Worm (Caenorhabditis elegans) whole organism, young adult: ENCODE measurements around the gene cwf-19L1.

Experiments
- D2030.7 ChIP-seq: fragments of 200-800 bp; sonication (Bioruptor generic); IDR thresholded peaks from 2 replicates; pipeline ENCODE4 v1.3.6; 2022; ENCODE audit warnings: missing genetic modification reagents, missing genetic modification characterization, missing compliant biosample characterization
- F33H1.4 ChIP-seq: fragments of 200-800 bp; sonication (Bioruptor generic); IDR thresholded peaks from 2 replicates; pipeline ENCODE4 v1.3.6; 2022; ENCODE audit warnings: missing genetic modification reagents, missing genetic modification characterization, missing compliant biosample characterization
- F39B2.1 ChIP-seq: fragments of 200-800 bp; sonication (Bioruptor generic); IDR thresholded peaks from 2 replicates; pipeline ENCODE4 v1.3.6; 2022; ENCODE audit warnings: missing genetic modification reagents, missing genetic modification characterization, missing compliant biosample characterization
- F52B5.7 ChIP-seq: sonication (generic microtip); optimal IDR thresholded peaks from 2 replicates; lab custom pipeline; 2016; ENCODE audit warnings: mild to moderate bottlenecking, missing genetic modification characterization, missing compliant biosample characterization
- F55B11.4 ChIP-seq: sonication (generic microtip); optimal IDR thresholded peaks from 2 replicates; lab custom pipeline; 2016; ENCODE audit warnings: missing compliant biosample characterization, missing genetic modification characterization, borderline replicate concordance; ENCODE audit not compliant: insufficient read depth
- F57C9.4 ChIP-seq: sonication (generic microtip); optimal IDR thresholded peaks from 2 replicates; lab custom pipeline; 2017; ENCODE audit warnings: mild to moderate bottlenecking, missing genetic modification characterization, missing compliant biosample characterization
- ama-1 ChIP-seq, 3 experiments: fragments of 150-350 bp in 1 of 3; sonication (generic microtip) in 2 of 3; optimal IDR thresholded peaks; 2 replicates each; lab custom pipeline; 2014 to 2018; ENCODE audit warnings: missing biosample characterization in 2 of 3, missing genetic modification characterization in 2 of 3, missing genetic modification reagents in 2 of 3
- aptf-2 ChIP-seq: fragments of 200-800 bp; sonication (Bioruptor generic); conservative IDR thresholded peaks from 2 replicates; pipeline ENCODE4 v1.3.6; 2022; ENCODE audit warnings: missing genetic modification reagents, missing genetic modification characterization, missing compliant biosample characterization
- atf-7 ChIP-seq: sonication (generic microtip); optimal IDR thresholded peaks from 2 replicates; lab custom pipeline; 2017; ENCODE audit warnings: mild to moderate bottlenecking, missing genetic modification characterization, missing compliant biosample characterization
- cebp-1 ChIP-seq, 2 experiments: fragments of 200-800 bp in 1 of 2; sonication (Bioruptor generic) in 1 of 2; sonication (generic microtip) in 1 of 2; IDR thresholded peaks in 1 of 2; optimal IDR thresholded peaks in 1 of 2; 2 replicates each; pipeline versions ENCODE4 v1.3.6 to Lab custom; 2017 to 2022; ENCODE audit warnings: missing compliant biosample characterization in 2 of 2, missing genetic modification characterization in 2 of 2, mild to moderate bottlenecking in 1 of 2, missing genetic modification reagents in 1 of 2, moderate library complexity in 1 of 2
- cebp-2 ChIP-seq: fragments of 200-800 bp; sonication (Bioruptor generic); IDR thresholded peaks from 2 replicates; pipeline ENCODE4 v1.3.6; 2022; ENCODE audit warnings: missing genetic modification characterization, missing compliant biosample characterization
- ceh-100 ChIP-seq: fragments of 200-800 bp; sonication (Bioruptor generic); IDR thresholded peaks from 2 replicates; pipeline ENCODE4 v1.3.6; 2022; ENCODE audit warnings: missing genetic modification reagents, missing genetic modification characterization, missing compliant biosample characterization
- dox-1 ChIP-seq: fragments of 200-800 bp; sonication (Bioruptor generic); IDR thresholded peaks from 2 replicates; pipeline ENCODE4 v1.3.6; 2022; ENCODE audit warnings: missing genetic modification reagents, missing genetic modification characterization, missing compliant biosample characterization
- fkh-3 ChIP-seq: sonication (generic microtip); optimal IDR thresholded peaks from 2 replicates; lab custom pipeline; 2016; ENCODE audit warnings: mild to moderate bottlenecking, missing genetic modification characterization, missing compliant biosample characterization
- hlh-12 ChIP-seq: sonication (generic microtip); optimal IDR thresholded peaks from 2 replicates; lab custom pipeline; 2016; ENCODE audit warnings: missing genetic modification characterization, missing compliant biosample characterization
- hlh-26 ChIP-seq: fragments of 200-800 bp; sonication (Bioruptor generic); conservative IDR thresholded peaks from 2 replicates; pipeline ENCODE4 v1.3.6; 2022; ENCODE audit warnings: missing genetic modification reagents, missing genetic modification characterization, missing compliant biosample characterization
- hmg-1.2 ChIP-seq: fragments of 200-800 bp; sonication (Bioruptor generic); IDR thresholded peaks from 2 replicates; pipeline ENCODE4 v1.3.6; 2022; ENCODE audit warnings: missing genetic modification reagents, missing genetic modification characterization, missing compliant biosample characterization
- lin-35 ChIP-seq, 3 experiments: fragments of 150-350 bp in 2 of 3; sonication (generic microtip) in 1 of 3; optimal IDR thresholded peaks; 2 replicates each; lab custom pipeline; 2014 to 2018; ENCODE audit warnings: missing biosample characterization in 3 of 3, missing genetic modification characterization in 3 of 3, missing genetic modification reagents in 3 of 3
- lin-54 ChIP-seq: fragments of 200-800 bp; sonication (Bioruptor generic); optimal IDR thresholded peaks from 2 replicates; lab custom pipeline; 2018; ENCODE audit warnings: mild to moderate bottlenecking, missing genetic modification characterization, missing compliant biosample characterization
- madf-10 ChIP-seq: sonication (generic microtip); optimal IDR thresholded peaks from 2 replicates; lab custom pipeline; 2016; ENCODE audit warnings: mild to moderate bottlenecking, missing genetic modification characterization, missing compliant biosample characterization
- madf-6 ChIP-seq: fragments of 200-800 bp; sonication (Bioruptor generic); IDR thresholded peaks from 2 replicates; pipeline ENCODE4 v1.3.6; 2022; ENCODE audit warnings: missing genetic modification reagents, missing genetic modification characterization, missing compliant biosample characterization
- madf-8 ChIP-seq: fragments of 200-800 bp; sonication (Bioruptor generic); conservative IDR thresholded peaks from 2 replicates; pipeline ENCODE4 v1.3.6; 2022; ENCODE audit warnings: missing genetic modification reagents, missing genetic modification characterization, missing compliant biosample characterization
- mcd-1 ChIP-seq: fragments of 200-800 bp; sonication (Bioruptor generic); IDR thresholded peaks from 2 replicates; pipeline ENCODE4 v1.3.6; 2022; ENCODE audit warnings: missing genetic modification reagents, missing genetic modification characterization, missing compliant biosample characterization
- mxl-1 ChIP-seq: sonication (generic microtip); optimal IDR thresholded peaks from 2 replicates; lab custom pipeline; 2016; ENCODE audit warnings: missing genetic modification characterization, missing compliant biosample characterization
- nhr-90 ChIP-seq: sonication (generic microtip); optimal IDR thresholded peaks from 2 replicates; lab custom pipeline; 2016; ENCODE audit warnings: missing genotype, mild to moderate bottlenecking, missing genetic modification characterization, missing compliant biosample characterization
- pbrm-1 ChIP-seq: fragments of 200-800 bp; sonication (Bioruptor generic); IDR thresholded peaks from 2 replicates; pipeline ENCODE4 v1.3.6; 2022; ENCODE audit warnings: missing genetic modification reagents, missing genetic modification characterization, missing compliant biosample characterization
- rec-8 ChIP-seq, 2 experiments: sonication (generic microtip); optimal IDR thresholded peaks; 2 replicates each; lab custom pipeline; 2016; ENCODE audit warnings: mild to moderate bottlenecking in 2 of 2, missing genetic modification characterization in 2 of 2, missing genetic modification reagents in 2 of 2, missing genotype in 2 of 2, missing biosample characterization in 1 of 2, missing compliant biosample characterization in 1 of 2, moderate library complexity in 1 of 2
- sea-2 ChIP-seq: fragments of 200-800 bp; sonication (Bioruptor generic); IDR thresholded peaks from 2 replicates; pipeline ENCODE4 v1.3.6; 2022; ENCODE audit warnings: missing genetic modification characterization, missing compliant biosample characterization
- snpc-1.3 ChIP-seq: sonication (generic microtip); optimal IDR thresholded peaks from 2 replicates; lab custom pipeline; 2017; ENCODE audit warnings: missing genetic modification characterization, mild to moderate bottlenecking, missing compliant biosample characterization, antibody characterized with exemption, moderate library complexity, missing genotype, missing genetic modification reagents; ENCODE audit not compliant: insufficient read depth
- xnd-1 ChIP-seq: sonication (generic microtip); optimal IDR thresholded peaks from 2 replicates; lab custom pipeline; 2016; ENCODE audit warnings: missing genotype, missing genetic modification reagents, missing genetic modification characterization, missing compliant biosample characterization
- zfh-2 ChIP-seq: fragments of 200-800 bp; sonication (Bioruptor generic); conservative IDR thresholded peaks from 2 replicates; pipeline ENCODE4 v1.3.6; 2022; ENCODE audit warnings: missing genetic modification reagents, missing genetic modification characterization, missing compliant biosample characterization

The cwf-19L1 gene

DNA sequence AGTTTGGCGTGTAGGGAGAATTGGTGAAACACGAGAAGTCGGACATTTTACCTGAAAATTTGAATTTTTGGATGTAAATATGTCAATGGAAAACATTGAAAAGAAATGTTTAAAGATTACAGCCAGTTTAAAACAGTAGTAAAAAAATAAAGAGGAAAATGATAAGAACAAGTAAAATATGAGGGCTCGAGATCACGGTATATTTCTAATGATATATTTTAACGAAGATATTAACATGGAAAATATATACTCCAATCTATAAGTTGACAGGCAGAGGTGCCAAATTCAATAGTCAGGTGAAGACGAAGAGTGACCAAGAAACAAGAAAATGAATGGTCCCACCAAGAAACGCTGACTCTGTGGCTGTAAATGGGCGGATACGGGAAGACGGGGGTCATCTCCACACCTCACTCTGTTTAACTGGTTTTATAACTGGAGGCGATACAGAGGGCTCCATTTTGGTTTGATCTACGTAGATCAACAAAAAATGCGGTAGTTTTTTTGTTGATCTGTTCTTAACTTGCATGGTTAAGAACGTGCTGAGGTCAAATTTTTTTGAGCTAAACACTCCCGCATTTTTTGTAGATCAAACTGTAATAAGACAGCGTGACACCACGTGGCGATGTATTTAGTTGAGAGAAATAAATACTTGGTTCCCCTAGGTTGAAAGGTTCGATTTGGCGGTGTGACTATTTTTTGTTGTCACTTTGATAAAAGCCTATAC lies 12.7 kb downstream of the cwf-19L1 start, which contains the start of gene ceh-49:
Gene ceh-49, minus strand, starts transcription at position 51 of the 724 bp plus-strand sequence.
- peak; percentile 73 for TF ChIP-seq madf-6 (GFP tag; lab: Robert Waterston, UW)
- peak; percentile 67 for TF ChIP-seq madf-8 (GFP tag; lab: Robert Waterston, UW)
- peak; percentile 23; the same call in 1 of the 2 replicates for TF ChIP-seq hmg-1.2 (GFP tag; lab: Robert Waterston, UW)
- 0 out of 2 replicates have a peak, but pooled peaks have one; percentile 44 for TF ChIP-seq D2030.7
- peak; percentile 28 for TF ChIP-seq xnd-1 (tag; lab: Kevin White, UChicago)
- TF ChIP-seq lin-35 (GFP tag; optimal IDR thresholded peaks at IDR 0.05; lab: Kevin White, UChicago), result no peak
- TF ChIP-seq F33H1.4, result 0 out of 2 replicates have a peak, but pooled peaks have one; percentile 15
- no peak for TF ChIP-seq atf-7 (tag; lab: Kevin White, UChicago)

DNA sequence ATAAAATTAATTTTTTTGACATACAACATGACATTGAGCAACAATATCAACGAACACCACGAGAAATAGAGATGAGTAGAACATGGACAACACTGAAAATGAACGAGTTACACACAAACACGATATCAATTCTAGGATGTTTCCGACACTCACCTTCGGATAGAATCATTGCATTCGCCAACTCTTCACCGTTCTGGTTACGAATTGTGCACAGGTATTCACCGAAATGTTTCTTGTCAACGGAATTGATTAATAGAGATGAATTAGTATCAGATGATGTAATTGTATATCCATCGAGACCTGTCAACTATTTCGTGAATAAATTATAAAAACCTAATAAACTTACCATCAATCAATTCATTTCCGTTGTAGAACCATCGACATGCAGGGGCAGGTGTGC lies 14.0 kb downstream of the cwf-19L1 start:
- TF ChIP-seq ama-1 (optimal IDR thresholded peaks at IDR 0.05; lab: Kevin White, UChicago), result no peak
- TF ChIP-seq ama-1 (GFP tag; optimal IDR thresholded peaks at IDR 0.05; lab: Kevin White, UChicago), result no peak
- no peak for TF ChIP-seq F39B2.1 (GFP tag; lab: Robert Waterston, UW)
- TF ChIP-seq F55B11.4, result no peak
- TF ChIP-seq mcd-1 (GFP tag; lab: Robert Waterston, UW), result no peak
- TF ChIP-seq hlh-12, result no peak
- no peak for TF ChIP-seq nhr-90 (tag; lab: Kevin White, UChicago)
- no peak for TF ChIP-seq sea-2 (GFP tag; lab: Robert Waterston, UW)
- no peak for TF ChIP-seq mxl-1
- TF ChIP-seq aptf-2 (GFP tag; lab: Robert Waterston, UW), result no peak

DNA sequence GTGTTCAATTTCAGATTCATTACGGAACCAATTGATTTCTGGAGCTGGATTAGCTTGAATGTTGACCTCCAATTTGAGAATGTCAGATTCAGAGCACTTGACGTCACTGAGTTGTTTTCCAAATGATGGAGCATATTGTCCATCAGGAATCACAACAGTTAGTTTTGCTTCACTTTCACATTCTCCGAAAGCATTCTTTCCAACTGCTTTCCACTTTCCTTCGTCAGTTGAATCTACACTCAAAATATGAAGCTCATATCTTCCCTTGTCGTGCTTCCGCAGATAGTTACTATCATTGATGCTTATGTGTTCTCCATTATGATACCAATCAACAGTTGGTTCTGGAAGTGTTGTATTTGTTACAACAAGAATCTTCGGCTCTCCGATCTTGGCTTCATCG lies 20.7 kb downstream of the cwf-19L1 start:
- TF ChIP-seq lin-54 (GFP tag; lab: Kevin White, UChicago) (no peak), dox-1 (GFP tag; lab: Robert Waterston, UW) (no peak), rec-8 (tag; optimal IDR thresholded peaks at IDR 0.05; lab: Kevin White, UChicago) (no peak), ceh-100 (GFP tag; lab: Robert Waterston, UW) (no peak), pbrm-1 (GFP tag; lab: Robert Waterston, UW) (no peak), snpc-1.3 (no peak), atf-7 (tag; lab: Kevin White, UChicago) (no peak), F57C9.4 (tag; lab: Kevin White, UChicago) (no peak), F33H1.4 (no peak), madf-10 (no peak), F52B5.7 (tag; lab: Kevin White, UChicago) (no peak), fkh-3 (tag; lab: Kevin White, UChicago) (no peak)

DNA sequence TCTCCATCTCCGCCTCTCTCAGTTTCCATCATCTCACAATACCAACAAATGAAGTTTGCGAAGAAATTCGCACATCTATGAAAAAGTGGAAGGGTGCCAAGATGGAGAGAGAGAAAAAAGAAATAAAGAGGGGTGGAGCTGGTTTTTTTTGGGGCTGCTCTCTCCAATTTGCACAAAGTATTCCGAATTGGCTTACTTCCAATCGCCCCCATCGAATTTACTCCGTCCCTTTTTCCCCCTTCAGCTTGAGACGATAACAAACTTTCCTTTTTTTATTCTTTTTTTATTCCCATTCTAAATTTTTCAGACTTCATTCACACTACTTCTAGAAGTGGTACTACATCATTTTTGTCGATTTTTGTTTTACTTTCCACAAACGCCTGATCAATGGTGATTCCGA lies 23.5 kb downstream of the cwf-19L1 start, which contains the start of gene exp-2:
Gene exp-2, plus strand, starts transcription at position 301 of the 400 bp plus-strand sequence.
- TF ChIP-seq ama-1 (optimal IDR thresholded peaks at IDR 0.05; lab: Kevin White, UChicago), result no peak
- TF ChIP-seq ama-1 (GFP tag; optimal IDR thresholded peaks at IDR 0.05; lab: Kevin White, UChicago), result no peak
- TF ChIP-seq zfh-2 (GFP tag; lab: Robert Waterston, UW), result no peak
- no peak for TF ChIP-seq hlh-26

DNA sequence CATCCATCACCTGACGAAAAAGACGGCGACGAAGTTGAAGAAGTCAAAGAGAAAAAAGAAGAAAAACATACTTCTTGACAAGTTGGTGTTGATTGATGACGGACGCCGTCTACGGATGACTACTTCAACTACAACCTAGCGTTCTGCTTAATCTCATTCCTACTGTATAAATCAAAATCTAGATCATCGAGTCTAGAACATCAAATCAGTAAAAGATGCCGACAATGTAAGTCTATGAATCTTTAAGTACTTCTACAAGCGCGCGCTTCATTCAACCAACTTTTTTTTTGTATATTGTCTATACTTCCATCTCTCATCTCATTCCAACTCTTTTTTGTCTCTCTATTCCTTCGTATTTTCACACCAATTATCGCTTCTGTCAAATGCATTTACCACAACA lies 27.8 kb downstream of the cwf-19L1 start:
- TF ChIP-seq cebp-1 (GFP tag; IDR thresholded peaks at IDR 0.05; lab: Robert Waterston, UW), result no peak
- TF ChIP-seq cebp-1 (tag; optimal IDR thresholded peaks at IDR 0.05; lab: Kevin White, UChicago), result no peak
- 0 out of 2 replicates have a peak, but pooled peaks have one; percentile 46 for TF ChIP-seq cebp-2 (GFP tag; lab: Robert Waterston, UW)
